Fruit fly (Drosophila melanogaster) whole organism, prepupa: ENCODE measurements around the gene Saf-B.

Experiments used
- Blimp-1 ChIP-seq: fragments of 200-800 bp; sonication (Bioruptor generic); optimal IDR thresholded peaks from 3 replicates; lab custom pipeline; 2017; ENCODE audit warnings: missing biosample characterization, missing genetic modification characterization, mild to moderate bottlenecking, moderate library complexity, missing genetic modification reagents
- CG10631 ChIP-seq: fragments of 200-800 bp; sonication (Bioruptor generic); optimal IDR thresholded peaks from 2 replicates; lab custom pipeline; 2016; ENCODE audit warnings: missing biosample characterization, missing genetic modification characterization
- CG10669 ChIP-seq: fragments of 200-800 bp; sonication (Bioruptor generic); optimal IDR thresholded peaks from 3 replicates; lab custom pipeline; 2018; ENCODE audit warnings: missing biosample characterization, mild to moderate bottlenecking, missing genetic modification characterization, moderate library complexity
- CG11294 ChIP-seq: fragments of 200-800 bp; sonication (Bioruptor generic); IDR thresholded peaks from 2 replicates; pipeline ENCODE4 v1.3.6; 2022; ENCODE audit warnings: missing biosample characterization, missing genetic modification characterization
- CG11762 ChIP-seq: fragments of 200-800 bp; sonication (Bioruptor generic); optimal IDR thresholded peaks from 3 replicates; lab custom pipeline; 2016; ENCODE audit warnings: missing biosample characterization, missing genetic modification characterization; ENCODE audit not compliant: insufficient read depth
- CG3032 ChIP-seq: fragments of 200-800 bp; optimal IDR thresholded peaks from 2 replicates; lab custom pipeline; 2019; ENCODE audit warnings: missing biosample characterization, mild to moderate bottlenecking, missing genetic modification characterization, moderate library complexity
- CG31627 ChIP-seq: fragments of 200-800 bp; sonication (Bioruptor generic); optimal IDR thresholded peaks from 3 replicates; lab custom pipeline; 2016; ENCODE audit warnings: missing biosample characterization, missing genetic modification characterization
- CG32006 ChIP-seq: fragments of 200-800 bp; sonication (Bioruptor generic); optimal IDR thresholded peaks from 3 replicates; lab custom pipeline; 2017; ENCODE audit warnings: missing biosample characterization, mild to moderate bottlenecking, missing genetic modification characterization
- CG34406 ChIP-seq: fragments of 200-800 bp; sonication (Bioruptor generic); optimal IDR thresholded peaks from 3 replicates; lab custom pipeline; 2016; ENCODE audit warnings: missing biosample characterization, missing genetic modification characterization
- CG4318 ChIP-seq: fragments of 200-800 bp; sonication (Bioruptor generic); optimal IDR thresholded peaks from 3 replicates; lab custom pipeline; 2017; ENCODE audit warnings: missing biosample characterization, mild to moderate bottlenecking, missing genetic modification characterization
- CG6163 ChIP-seq: fragments of 200-800 bp; sonication (Bioruptor generic); IDR thresholded peaks from 3 replicates; pipeline ENCODE4 v1.3.6; 2022; ENCODE audit warnings: missing biosample characterization, missing genetic modification characterization
- CG6792 ChIP-seq: fragments of 200-800 bp; sonication (Bioruptor generic); optimal IDR thresholded peaks from 3 replicates; lab custom pipeline; 2016; ENCODE audit warnings: missing biosample characterization, missing genetic modification characterization
- CG6808 ChIP-seq: fragments of 200-800 bp; sonication (Bioruptor generic); optimal IDR thresholded peaks from 3 replicates; lab custom pipeline; 2017; ENCODE audit warnings: missing biosample characterization, missing genetic modification characterization, mild to moderate bottlenecking, moderate library complexity, missing genetic modification reagents
- CG6854 ChIP-seq: fragments of 200-800 bp; sonication (Bioruptor generic); optimal IDR thresholded peaks from 2 replicates; lab custom pipeline; 2017; ENCODE audit warnings: missing biosample characterization, mild to moderate bottlenecking, missing genetic modification characterization
- CG8119 ChIP-seq: fragments of 200-800 bp; sonication (Bioruptor generic); IDR thresholded peaks from 3 replicates; pipeline ENCODE4 v1.3.6; 2022; ENCODE audit warnings: missing biosample characterization, missing genetic modification characterization
- CG8319 ChIP-seq: fragments of 200-800 bp; sonication (Bioruptor generic); optimal IDR thresholded peaks from 3 replicates; lab custom pipeline; 2016; ENCODE audit warnings: missing biosample characterization, missing genetic modification characterization
- Eip78C ChIP-seq: fragments of 200-800 bp; sonication (Bioruptor generic); peaks from one replicate; lab custom pipeline; 2016; ENCODE audit warnings: missing biosample characterization, missing genetic modification characterization
- Ets21C ChIP-seq: fragments of 200-800 bp; sonication (Bioruptor generic); optimal IDR thresholded peaks from 3 replicates; lab custom pipeline; 2016; ENCODE audit warnings: missing biosample characterization, missing genetic modification characterization
- Ets96B ChIP-seq: fragments of 200-800 bp; optimal IDR thresholded peaks from 2 replicates; lab custom pipeline; 2019; ENCODE audit warnings: missing biosample characterization, mild to moderate bottlenecking, missing genetic modification characterization, moderate library complexity
- Hr38 ChIP-seq: sonication (Bioruptor generic); optimal IDR thresholded peaks from 2 replicates; lab custom pipeline; 2016; ENCODE audit warnings: missing biosample characterization, missing genetic modification characterization
- Hr39 ChIP-seq: fragments of 200-800 bp; sonication (Bioruptor generic); optimal IDR thresholded peaks from 2 replicates; lab custom pipeline; 2016; ENCODE audit warnings: missing biosample characterization, missing genetic modification characterization
- Hr4 ChIP-seq: fragments of 200-800 bp; sonication (Bioruptor generic); optimal IDR thresholded peaks from 3 replicates; lab custom pipeline; 2016; ENCODE audit warnings: missing biosample characterization, missing genetic modification characterization
- Met ChIP-seq: fragments of 200-800 bp; sonication (Bioruptor generic); optimal IDR thresholded peaks from 3 replicates; lab custom pipeline; 2016; ENCODE audit warnings: missing biosample characterization, missing genetic modification characterization
- OdsH ChIP-seq: fragments of 200-800 bp; sonication (Bioruptor generic); optimal IDR thresholded peaks from 3 replicates; lab custom pipeline; 2016; ENCODE audit warnings: missing biosample characterization, missing genetic modification characterization
- Smox ChIP-seq: fragments of 200-800 bp; sonication (Bioruptor generic); optimal IDR thresholded peaks from 3 replicates; lab custom pipeline; 2016; ENCODE audit warnings: missing biosample characterization, missing genetic modification characterization
- Sox102F ChIP-seq: fragments of 200-800 bp; sonication (Bioruptor generic); optimal IDR thresholded peaks from 2 replicates; lab custom pipeline; 2016; ENCODE audit warnings: missing biosample characterization, mild to moderate bottlenecking, missing genetic modification characterization
- Sox14 ChIP-seq: fragments of 200-800 bp; sonication (Bioruptor generic); optimal IDR thresholded peaks from 3 replicates; lab custom pipeline; 2016; ENCODE audit warnings: missing biosample characterization, missing genetic modification characterization
- Sox15 ChIP-seq: fragments of 200-800 bp; sonication (Bioruptor generic); optimal IDR thresholded peaks from 3 replicates; lab custom pipeline; 2016; ENCODE audit warnings: missing biosample characterization, missing genetic modification characterization
- achi ChIP-seq: fragments of 200-800 bp; sonication (Bioruptor generic); optimal IDR thresholded peaks from 3 replicates; lab custom pipeline; 2016; ENCODE audit warnings: missing biosample characterization, missing genetic modification characterization
- cyc ChIP-seq: fragments of 200-800 bp; sonication (Bioruptor generic); optimal IDR thresholded peaks from 3 replicates; lab custom pipeline; 2016; ENCODE audit warnings: missing biosample characterization, missing genetic modification characterization
- dac ChIP-seq: fragments of 200-800 bp; sonication (Bioruptor generic); optimal IDR thresholded peaks from 2 replicates; lab custom pipeline; 2017; ENCODE audit warnings: missing biosample characterization, mild to moderate bottlenecking, missing genetic modification characterization
- dsx ChIP-seq: fragments of 200-800 bp; optimal IDR thresholded peaks from 3 replicates; lab custom pipeline; 2019; ENCODE audit warnings: missing biosample characterization, mild to moderate bottlenecking, missing genetic modification characterization, moderate library complexity; ENCODE audit not compliant: poor library complexity, severe bottlenecking
- fd59A ChIP-seq: fragments of 200-800 bp; sonication (Bioruptor generic); optimal IDR thresholded peaks from 2 replicates; lab custom pipeline; 2017; ENCODE audit warnings: missing biosample characterization, mild to moderate bottlenecking, missing genetic modification characterization, missing genetic modification reagents
- fd85E ChIP-seq: fragments of 200-800 bp; sonication (Bioruptor generic); optimal IDR thresholded peaks from 3 replicates; lab custom pipeline; 2016; ENCODE audit warnings: missing biosample characterization, missing genetic modification characterization
- fkh ChIP-seq: fragments of 200-800 bp; sonication (Bioruptor generic); optimal IDR thresholded peaks from 3 replicates; lab custom pipeline; 2017; ENCODE audit warnings: missing biosample characterization, mild to moderate bottlenecking, missing genetic modification characterization, moderate library complexity
- lz ChIP-seq: fragments of 200-800 bp; sonication (Bioruptor generic); optimal IDR thresholded peaks from 3 replicates; lab custom pipeline; 2016; ENCODE audit warnings: missing biosample characterization, missing genetic modification characterization
- net ChIP-seq: fragments of 200-800 bp; sonication (Bioruptor generic); optimal IDR thresholded peaks from 3 replicates; lab custom pipeline; 2016; ENCODE audit warnings: missing biosample characterization, missing genetic modification characterization
- pdm3 ChIP-seq: fragments of 200-800 bp; sonication (Bioruptor generic); optimal IDR thresholded peaks from 3 replicates; lab custom pipeline; 2016; ENCODE audit warnings: missing biosample characterization, missing genetic modification characterization
- ss ChIP-seq, 2 experiments: fragments of 200-800 bp; sonication (Bioruptor generic); optimal IDR thresholded peaks; 2 replicates in 1 of 2; 3 replicates in 1 of 2; lab custom pipeline; 2017 to 2018; ENCODE audit warnings: mild to moderate bottlenecking in 2 of 2, missing biosample characterization in 2 of 2, missing genetic modification characterization in 2 of 2, moderate library complexity in 1 of 2
- svp ChIP-seq: fragments of 200-800 bp; sonication (Bioruptor generic); peaks from one replicate; lab custom pipeline; 2016; ENCODE audit warnings: missing biosample characterization, missing genetic modification characterization
- vri ChIP-seq: fragments of 200-800 bp; sonication (Bioruptor generic); optimal IDR thresholded peaks from 3 replicates; lab custom pipeline; 2016; ENCODE audit warnings: missing biosample characterization, mild to moderate bottlenecking, missing genetic modification characterization

Gene Saf-B

DNA sequence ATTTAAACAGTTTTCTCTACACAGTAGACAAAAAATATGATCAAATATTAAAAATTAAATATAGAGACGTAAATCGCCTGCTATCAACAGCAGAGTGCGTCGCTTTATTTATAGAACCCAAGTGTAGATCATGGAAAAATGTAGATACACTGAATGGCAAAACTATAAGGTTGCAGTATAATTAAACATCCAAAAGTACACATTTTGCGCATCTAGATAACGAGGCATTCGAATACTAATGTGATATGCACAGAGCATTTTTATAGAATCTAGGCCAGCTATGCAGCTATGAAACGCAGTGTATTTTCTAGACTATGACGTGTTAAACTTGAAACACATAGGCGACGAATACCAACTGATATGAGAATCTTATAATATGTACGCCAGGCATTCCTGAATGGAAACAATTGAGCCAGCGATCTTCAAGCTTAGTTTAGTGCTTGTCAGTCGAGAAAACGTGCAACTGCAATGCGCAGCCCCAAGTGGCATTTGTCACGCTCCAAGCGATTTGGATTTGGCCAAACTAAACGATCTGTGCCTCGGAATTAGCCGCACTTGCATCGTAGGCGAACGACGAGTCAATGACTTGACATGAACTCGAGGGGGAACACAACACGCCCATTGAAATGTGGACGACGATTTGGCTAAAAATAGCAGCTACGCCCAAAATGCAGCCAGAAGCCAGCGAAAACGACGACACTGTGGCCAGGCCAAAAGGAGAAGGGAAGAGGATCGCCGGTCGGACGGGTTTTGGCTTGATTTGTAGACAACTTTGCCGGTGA, 6.2 kb upstream of the Saf-B start (continued):
- TF ChIP-seq fd59A (GFP tag; lab: Kevin White, UChicago) (peak; percentile 80), CG3032 (peak; percentile 85), CG8119 (peak; percentile 92), achi (GFP tag; lab: Kevin White, UChicago) (peak; percentile 87), vri (GFP tag; lab: Kevin White, UChicago) (peak; percentile 87), CG31627 (peak; percentile 86), CG6854 (GFP tag; lab: Kevin White, UChicago) (no peak), dac (GFP tag; lab: Kevin White, UChicago) (peak; percentile 84), CG6792 (GFP tag; lab: Kevin White, UChicago) (peak; percentile 86), Sox14 (GFP tag; lab: Kevin White, UChicago) (peak; percentile 94), CG6163 (GFP tag; lab: Robert Waterston, UW) (peak; percentile 96), Ets96B (peak; percentile 99), Smox (GFP tag; lab: Kevin White, UChicago) (no peak), cyc (GFP tag; lab: Kevin White, UChicago) (no peak), CG10631 (GFP tag; lab: Kevin White, UChicago) (peak; percentile 92), CG34406 (peak; percentile 82), svp (GFP tag; lab: Kevin White, UChicago) (no peak), net (GFP tag; lab: Kevin White, UChicago) (peak; percentile 89)

DNA sequence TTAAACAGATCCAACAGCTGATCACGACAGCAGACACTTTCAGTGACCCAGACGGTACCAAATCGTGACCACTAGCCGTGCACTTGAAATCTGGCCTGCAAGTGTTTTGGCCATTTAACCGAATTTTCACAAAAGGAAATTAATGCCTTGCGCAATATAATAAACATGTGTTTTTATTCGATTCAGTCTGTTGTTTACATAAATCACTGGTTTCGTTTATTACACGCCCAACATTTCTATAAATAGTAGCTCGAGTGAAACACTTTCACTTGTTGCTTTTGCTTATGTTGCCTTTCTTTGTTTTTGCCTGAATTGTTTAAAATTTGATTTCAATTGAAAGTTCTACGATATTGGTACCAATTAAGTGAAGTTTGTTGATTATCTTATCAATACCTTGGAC, 4.9 kb upstream of the Saf-B start:
- TF ChIP-seq Ets21C (no peak), CG6792 (GFP tag; lab: Kevin White, UChicago) (no peak)

DNA sequence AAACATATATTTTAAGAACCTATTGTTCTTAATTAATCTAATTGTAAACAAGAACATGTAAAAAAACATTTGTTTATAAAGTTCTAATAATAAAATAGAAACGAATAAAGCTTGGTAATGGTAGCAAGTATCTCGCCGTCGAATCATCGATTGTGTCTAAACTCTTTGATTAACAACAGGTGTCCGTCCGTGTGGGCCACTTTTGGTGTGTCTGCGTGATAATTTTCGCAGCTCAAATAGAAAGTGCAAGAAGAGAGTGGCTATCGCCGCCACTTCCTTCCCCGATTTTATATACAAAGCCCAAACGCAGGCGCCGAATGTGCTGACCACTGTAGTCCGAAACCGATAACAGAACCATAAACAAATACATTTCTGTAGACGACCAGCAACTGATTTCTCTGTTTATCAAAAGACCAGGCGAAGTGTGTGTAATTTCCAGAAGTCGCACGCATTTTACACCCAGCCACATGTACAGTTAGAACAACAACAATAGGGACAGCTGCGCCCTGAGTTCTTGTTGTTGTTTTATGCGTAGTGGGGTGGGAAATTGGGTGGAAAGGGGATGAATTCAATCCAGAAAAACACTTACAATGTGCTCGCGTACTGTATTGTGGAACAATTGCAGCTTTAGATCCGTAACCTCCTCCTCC, 4.2 kb upstream of the Saf-B start:
- TF ChIP-seq Eip78C (GFP tag; lab: Kevin White, UChicago), result peak; percentile 49
- TF ChIP-seq svp (GFP tag; lab: Kevin White, UChicago), result no peak
- no peak for TF ChIP-seq CG6808
- peak; percentile 55 for TF ChIP-seq fkh (GFP tag; lab: Kevin White, UChicago)
- TF ChIP-seq CG6792 (GFP tag; lab: Kevin White, UChicago), result no peak
- no peak for TF ChIP-seq Blimp-1 (GFP tag; lab: Kevin White, UChicago)
- TF ChIP-seq CG6163 (GFP tag; lab: Robert Waterston, UW), result 0 out of 3 replicates have a peak, but pooled peaks have one; percentile 10
- TF ChIP-seq ss (GFP tag; optimal IDR thresholded peaks at IDR 0.05; lab: Kevin White, UChicago), result no peak

DNA sequence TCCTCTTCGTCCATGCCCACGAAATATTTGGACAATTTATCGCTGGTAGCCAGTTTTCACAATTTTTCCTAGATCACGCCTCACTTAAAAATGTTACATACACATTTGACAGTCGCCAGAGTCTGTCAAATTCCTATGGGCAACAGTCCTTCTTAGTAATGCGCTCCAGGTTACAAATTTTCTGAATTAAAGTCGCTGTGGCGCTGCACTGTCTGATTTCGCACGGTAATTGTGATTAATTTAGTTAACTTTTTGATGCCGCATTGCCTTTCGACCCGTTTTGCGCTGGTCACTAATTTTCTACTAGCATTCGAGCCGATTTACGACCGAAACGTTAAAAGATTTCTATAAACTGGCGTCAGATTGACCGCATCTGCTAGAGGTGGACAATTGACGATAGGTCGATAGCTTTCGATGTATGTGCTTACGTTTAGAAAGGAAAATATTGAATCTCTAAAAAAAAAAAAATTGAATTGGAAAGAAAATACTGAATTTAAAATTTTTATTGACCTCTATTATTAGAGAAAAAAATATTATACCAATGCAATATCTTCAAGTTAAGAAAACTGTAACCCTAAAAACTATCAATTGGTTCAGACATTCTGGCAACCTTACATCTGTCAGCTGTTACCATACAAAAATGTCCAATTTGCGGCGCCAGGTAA, 3.5 kb upstream of the Saf-B start, which contains the start of the genes lili and CG34150:
lili (minus strand) TSS at position 376 of the 665 bp plus-strand sequence.
CG34150 (plus strand) TSS at position 626 of the 665 bp plus-strand sequence.
- TF ChIP-seq lz (GFP tag; lab: Kevin White, UChicago) (peak; percentile 69), fd59A (GFP tag; lab: Kevin White, UChicago) (no peak), Met (GFP tag; lab: Kevin White, UChicago) (no peak), pdm3 (GFP tag; lab: Kevin White, UChicago) (no peak), CG10669 (GFP tag; lab: Kevin White, UChicago) (no peak), Hr39 (GFP tag; lab: Kevin White, UChicago) (peak; percentile 70), CG8319 (GFP tag; lab: Kevin White, UChicago) (peak; percentile 37), Sox15 (GFP tag; lab: Kevin White, UChicago) (peak; percentile 51), Hr38 (GFP tag; lab: Kevin White, UChicago) (no peak), CG11294 (GFP tag; lab: Robert Waterston, UW) (no peak), dac (GFP tag; lab: Kevin White, UChicago) (no peak), fd85E (GFP tag; lab: Kevin White, UChicago) (no peak), CG32006 (no peak), CG6163 (GFP tag; lab: Robert Waterston, UW) (peak; percentile 38; the same call in 1 of the 3 replicates), Sox102F (no peak), CG11762 (GFP tag; lab: Kevin White, UChicago) (peak; percentile 22), OdsH (GFP tag; lab: Kevin White, UChicago) (no peak), dsx (GFP tag; lab: Kevin White, UChicago) (peak; percentile 45), CG3032 (peak; percentile 64), vri (GFP tag; lab: Kevin White, UChicago) (no peak), CG4318 (GFP tag; lab: Kevin White, UChicago) (no peak), Ets96B (peak; percentile 22), ss (GFP tag; optimal IDR thresholded peaks at IDR 0.05; lab: Kevin White, UChicago) (no peak), Hr4 (GFP tag; lab: Kevin White, UChicago) (no peak), svp (GFP tag; lab: Kevin White, UChicago) (no peak), Smox (GFP tag; lab: Kevin White, UChicago) (no peak), CG34406 (no peak)
